Comparison of ENCODE assay signal across 1 fruit fly cellular context in the genomic region with DNA sequence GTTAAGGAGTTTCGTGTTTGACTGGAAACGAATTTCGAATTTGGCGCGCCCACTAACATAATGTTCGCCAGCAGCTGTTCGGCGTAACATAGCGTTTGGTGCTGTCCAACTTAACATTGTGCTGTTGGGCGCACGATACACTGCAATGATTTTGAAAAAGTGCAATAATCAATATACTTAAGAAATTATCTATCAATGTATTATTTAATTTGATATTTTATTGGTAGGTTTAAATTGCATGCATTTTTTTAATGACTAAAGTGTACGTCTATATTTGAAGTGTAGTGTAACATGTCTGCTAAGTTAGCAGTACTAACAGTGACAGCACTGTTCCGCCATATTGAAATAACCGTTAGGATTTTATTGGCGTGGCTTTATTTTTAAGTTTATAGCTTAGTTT.
TF ChIP-seq lines count a peak whose summit lies in the region.

A gene (plus strand): TSS at position 328 of the 400 bp plus-strand sequence.

TF ChIP-seq in whole organism, embryonic, 481 proteins besides CTCF, POLR2A, EP300 and RAD21 (continued from another document and continues in another):
- TF ChIP-seq CG7745 (tag; optimal IDR thresholded peaks at IDR 0.05; lab: Kevin White, UChicago), result no peak
- TF ChIP-seq gem (tag; optimal IDR thresholded peaks at IDR 0.05; lab: Kevin White, UChicago), result peak; percentile 86
- no peak for TF ChIP-seq nerfin-2 (GFP tag; IDR thresholded peaks at IDR 0.05; lab: Robert Waterston, UW; ENCODE audit: partially characterized antibody)
- TF ChIP-seq CG17612 (GFP tag; IDR thresholded peaks at IDR 0.05; lab: Robert Waterston, UW), result peak; percentile 35; the same call in 1 of the 2 replicates
- no peak for TF ChIP-seq Mes4 (GFP tag; optimal IDR thresholded peaks at IDR 0.05; lab: Kevin White, UChicago)
- no peak for TF ChIP-seq NC2β (GFP tag; optimal IDR thresholded peaks at IDR 0.05; lab: Kevin White, UChicago)
- peak; percentile 28 for TF ChIP-seq CG30431 (GFP tag; optimal IDR thresholded peaks at IDR 0.05; lab: Kevin White, UChicago)
- TF ChIP-seq ATbp (GFP tag; optimal IDR thresholded peaks at IDR 0.05; lab: Kevin White, UChicago), result peak; percentile 21
- peak; percentile 9 for TF ChIP-seq D19B (GFP tag; optimal IDR thresholded peaks at IDR 0.05; lab: Kevin White, UChicago)
- peak; percentile 68 for TF ChIP-seq Dek (tag; optimal IDR thresholded peaks at IDR 0.05; lab: Kevin White, UChicago)
- TF ChIP-seq Rx (GFP tag; IDR thresholded peaks at IDR 0.05; lab: Robert Waterston, UW), result peak; percentile 81
- peak; percentile 92 for TF ChIP-seq ttk (GFP tag; IDR thresholded peaks at IDR 0.05; lab: Robert Waterston, UW)
- peak; percentile 47; the same call in 1 of the 2 replicates for TF ChIP-seq rib (GFP tag; IDR thresholded peaks at IDR 0.05; lab: Robert Waterston, UW)
- no peak for TF ChIP-seq MESR4 (GFP tag; optimal IDR thresholded peaks at IDR 0.05; lab: Kevin White, UChicago)
- TF ChIP-seq CG8765 (GFP tag; IDR thresholded peaks at IDR 0.05; lab: Robert Waterston, UW), result peak; percentile 62
- TF ChIP-seq CG15514 (GFP tag; optimal IDR thresholded peaks at IDR 0.05; lab: Kevin White, UChicago), result peak; percentile 38
- peak in 1 of 2 experiments; percentile 68 for TF ChIP-seq crp (GFP tag; optimal IDR thresholded peaks at IDR 0.05; lab: Kevin White, UChicago)
- TF ChIP-seq CG1792 (GFP tag; optimal IDR thresholded peaks at IDR 0.05; lab: Kevin White, UChicago), result no peak
- TF ChIP-seq CG10654 (GFP tag; optimal IDR thresholded peaks at IDR 0.05; lab: Kevin White, UChicago), result peak; percentile 2
- TF ChIP-seq sima (GFP tag; optimal IDR thresholded peaks at IDR 0.05; lab: Kevin White, UChicago), result no peak
- TF ChIP-seq run (tag; optimal IDR thresholded peaks at IDR 0.05; lab: Kevin White, UChicago), result no peak
- TF ChIP-seq ems (GFP tag; optimal IDR thresholded peaks at IDR 0.05; lab: Kevin White, UChicago), result no peak
- no peak for TF ChIP-seq CG16863 (GFP tag; optimal IDR thresholded peaks at IDR 0.05; lab: Kevin White, UChicago)
- no peak for TF ChIP-seq Doc3 (GFP tag; IDR thresholded peaks at IDR 0.05; lab: Robert Waterston, UW; ENCODE audit: partially characterized antibody)
- TF ChIP-seq Blimp-1 (GFP tag; optimal IDR thresholded peaks at IDR 0.05; lab: Kevin White, UChicago), result peak; percentile 52
- no peak for TF ChIP-seq Hr39 (optimal IDR thresholded peaks at IDR 0.05; lab: Kevin White, UChicago)
- TF ChIP-seq dmrt99B (tag; optimal IDR thresholded peaks at IDR 0.05; lab: Kevin White, UChicago), result peak; percentile 88
- peak; percentile 82 for TF ChIP-seq NFAT (GFP tag; IDR thresholded peaks at IDR 0.05; lab: Robert Waterston, UW)
- TF ChIP-seq CG34376 (GFP tag; optimal IDR thresholded peaks at IDR 0.05; lab: Kevin White, UChicago), result no peak
- TF ChIP-seq stwl (tag; optimal IDR thresholded peaks at IDR 0.05; lab: Kevin White, UChicago), result peak; percentile 13
- TF ChIP-seq vfl (GFP tag; optimal IDR thresholded peaks at IDR 0.05; lab: Kevin White, UChicago), result no peak
- TF ChIP-seq slp2 (GFP tag; optimal IDR thresholded peaks at IDR 0.05; lab: Kevin White, UChicago), result no peak
- TF ChIP-seq gfzf (GFP tag; optimal IDR thresholded peaks at IDR 0.05; lab: Kevin White, UChicago), result no peak
- no peak for TF ChIP-seq Trl (optimal IDR thresholded peaks at IDR 0.05; lab: Kevin White, UChicago)
- peak; percentile 56 for TF ChIP-seq Trl (GFP tag; optimal IDR thresholded peaks at IDR 0.05; lab: Kevin White, UChicago)
- TF ChIP-seq CG42726 (GFP tag; IDR thresholded peaks at IDR 0.05; lab: Robert Waterston, UW; ENCODE audit: partially characterized antibody), result no peak
- peak; percentile 43 for TF ChIP-seq CG13775 (GFP tag; optimal IDR thresholded peaks at IDR 0.05; lab: Kevin White, UChicago)
- TF ChIP-seq mam (GFP tag; optimal IDR thresholded peaks at IDR 0.05; lab: Kevin White, UChicago), result peak; percentile 76
- peak; percentile 93 for TF ChIP-seq HLH3B (GFP tag; IDR thresholded peaks at IDR 0.05; lab: Robert Waterston, UW)
- peak; percentile 56; the same call in 1 of the 3 replicates for TF ChIP-seq CG2199 (GFP tag; IDR thresholded peaks at IDR 0.05; lab: Robert Waterston, UW)
- TF ChIP-seq ERR (GFP tag; optimal IDR thresholded peaks at IDR 0.05; lab: Kevin White, UChicago), result no peak
- TF ChIP-seq CG8388 (GFP tag; optimal IDR thresholded peaks at IDR 0.05; lab: Kevin White, UChicago), result peak; percentile 55
- no peak for TF ChIP-seq pros (GFP tag; optimal IDR thresholded peaks at IDR 0.05; lab: Kevin White, UChicago)
- TF ChIP-seq CG10979 (tag; optimal IDR thresholded peaks at IDR 0.05; lab: Kevin White, UChicago), result peak; percentile 59
- peak; percentile 55 for TF ChIP-seq zen (tag; optimal IDR thresholded peaks at IDR 0.05; lab: Kevin White, UChicago)
- peak; percentile 52 for TF ChIP-seq D19A (tag; optimal IDR thresholded peaks at IDR 0.05; lab: Kevin White, UChicago)
- no peak for TF ChIP-seq gcm2 (GFP tag; optimal IDR thresholded peaks at IDR 0.05; lab: Kevin White, UChicago)
- no peak for TF ChIP-seq gcm (GFP tag; optimal IDR thresholded peaks at IDR 0.05; lab: Kevin White, UChicago)
- no peak for TF ChIP-seq NC2α (GFP tag; optimal IDR thresholded peaks at IDR 0.05; lab: Kevin White, UChicago)
- TF ChIP-seq dm (GFP tag; optimal IDR thresholded peaks at IDR 0.05; lab: Kevin White, UChicago), result no peak
- TF ChIP-seq crol (GFP tag; IDR thresholded peaks at IDR 0.05; lab: Robert Waterston, UW), result peak; percentile 62
- TF ChIP-seq grau (tag; optimal IDR thresholded peaks at IDR 0.05; lab: Kevin White, UChicago), result peak; percentile 72
- TF ChIP-seq fu2 (GFP tag; optimal IDR thresholded peaks at IDR 0.05; lab: Kevin White, UChicago), result no peak
- TF ChIP-seq CG4617 (GFP tag; optimal IDR thresholded peaks at IDR 0.05; lab: Kevin White, UChicago; ENCODE audit: borderline replicate concordance), result no peak
- no peak for TF ChIP-seq MTF-1 (GFP tag; optimal IDR thresholded peaks at IDR 0.05; lab: Kevin White, UChicago; ENCODE audit: borderline replicate concordance)
- TF ChIP-seq CG3995 (GFP tag; optimal IDR thresholded peaks at IDR 0.05; lab: Kevin White, UChicago), result no peak
- peak; percentile 59 for TF ChIP-seq CG10267 (tag; optimal IDR thresholded peaks at IDR 0.05; lab: Kevin White, UChicago)
- TF ChIP-seq Optix (GFP tag; IDR thresholded peaks at IDR 0.05; lab: Robert Waterston, UW), result peak; percentile 64; the same call in 2 of the 3 replicates
- peak; percentile 79 for TF ChIP-seq wor (GFP tag; IDR thresholded peaks at IDR 0.05; lab: Robert Waterston, UW)
- no peak for TF ChIP-seq tll (GFP tag; optimal IDR thresholded peaks at IDR 0.05; lab: Kevin White, UChicago)
- peak; percentile 65; the same call in 1 of the 3 replicates for TF ChIP-seq CG6175 (GFP tag; IDR thresholded peaks at IDR 0.05; lab: Robert Waterston, UW)
- TF ChIP-seq Xrp1 (GFP tag; IDR thresholded peaks at IDR 0.05; lab: Robert Waterston, UW), result peak; percentile 96
- TF ChIP-seq CG11247 (GFP tag; IDR thresholded peaks at IDR 0.05; lab: Robert Waterston, UW), result peak; percentile 85
- TF ChIP-seq Meics (GFP tag; optimal IDR thresholded peaks at IDR 0.05; lab: Kevin White, UChicago), result peak; percentile 61
- TF ChIP-seq Sox100B (GFP tag; optimal IDR thresholded peaks at IDR 0.05; lab: Kevin White, UChicago), result peak; percentile 51
- TF ChIP-seq luna (GFP tag; optimal IDR thresholded peaks at IDR 0.05; lab: Kevin White, UChicago), result no peak
- TF ChIP-seq tio (GFP tag; optimal IDR thresholded peaks at IDR 0.05; lab: Kevin White, UChicago), result peak; percentile 57
- no peak for TF ChIP-seq pho (GFP tag; optimal IDR thresholded peaks at IDR 0.05; lab: Kevin White, UChicago)
- TF ChIP-seq CG11504 (tag; optimal IDR thresholded peaks at IDR 0.05; lab: Kevin White, UChicago), result peak; percentile 84
- TF ChIP-seq twi (tag; optimal IDR thresholded peaks at IDR 0.05; lab: Kevin White, UChicago), result peak; percentile 21
- TF ChIP-seq Ravus (GFP tag; IDR thresholded peaks at IDR 0.05; lab: Robert Waterston, UW), result peak; percentile 71
- no peak for TF ChIP-seq abd-A (tag; optimal IDR thresholded peaks at IDR 0.05; lab: Kevin White, UChicago)
- no peak for TF ChIP-seq sna (GFP tag; IDR thresholded peaks at IDR 0.05; lab: Robert Waterston, UW; ENCODE audit: partially characterized antibody)
- TF ChIP-seq HmgD (GFP tag; optimal IDR thresholded peaks at IDR 0.05; lab: Kevin White, UChicago), result no peak
- peak; percentile 51 for TF ChIP-seq trem (tag; optimal IDR thresholded peaks at IDR 0.05; lab: Kevin White, UChicago)
- no peak for TF ChIP-seq scrt (GFP tag; optimal IDR thresholded peaks at IDR 0.05; lab: Kevin White, UChicago)
- no peak for TF ChIP-seq CG7271 (tag; optimal IDR thresholded peaks at IDR 0.05; lab: Kevin White, UChicago)
- TF ChIP-seq CG30020 (tag; optimal IDR thresholded peaks at IDR 0.05; lab: Kevin White, UChicago), result peak; percentile 55
- TF ChIP-seq bab2 (GFP tag; optimal IDR thresholded peaks at IDR 0.05; lab: Kevin White, UChicago), result no peak
- no peak for TF ChIP-seq CG8359 (GFP tag; optimal IDR thresholded peaks at IDR 0.05; lab: Kevin White, UChicago; ENCODE audit: borderline replicate concordance)
- peak; percentile 71 for TF ChIP-seq unpg (GFP tag; optimal IDR thresholded peaks at IDR 0.05; lab: Kevin White, UChicago)
- peak; percentile 64 for TF ChIP-seq CG43689 (GFP tag; IDR thresholded peaks at IDR 0.05; lab: Robert Waterston, UW)
- no peak for TF ChIP-seq bbx (GFP tag; IDR thresholded peaks at IDR 0.05; lab: Robert Waterston, UW; ENCODE audit: partially characterized antibody)
- peak; percentile 78 for TF ChIP-seq seq (GFP tag; IDR thresholded peaks at IDR 0.05; lab: Robert Waterston, UW)
- peak in 1 of 2 experiments; percentile 79 for TF ChIP-seq Pdp1 (GFP tag; optimal IDR thresholded peaks at IDR 0.05; lab: Kevin White, UChicago)
- TF ChIP-seq Hr51 (GFP tag; optimal IDR thresholded peaks at IDR 0.05; lab: Kevin White, UChicago), result peak in 1 of 2 experiments; percentile 61
- TF ChIP-seq ato (GFP tag; IDR thresholded peaks at IDR 0.05; lab: Robert Waterston, UW; ENCODE audit: partially characterized antibody), result no peak
- TF ChIP-seq CG18599 (GFP tag; optimal IDR thresholded peaks at IDR 0.05; lab: Kevin White, UChicago), result peak; percentile 63
- peak; percentile 3 for TF ChIP-seq CG15011 (GFP tag; optimal IDR thresholded peaks at IDR 0.05; lab: Kevin White, UChicago)
- TF ChIP-seq BEAF-32 (GFP tag; optimal IDR thresholded peaks at IDR 0.05; lab: Kevin White, UChicago), result peak; percentile 10
- no peak for TF ChIP-seq CG1647 (GFP tag; optimal IDR thresholded peaks at IDR 0.05; lab: Kevin White, UChicago)
- TF ChIP-seq CHES-1-like (GFP tag; optimal IDR thresholded peaks at IDR 0.05; lab: Kevin White, UChicago), result no peak
- peak; percentile 83 for TF ChIP-seq E2f2 (GFP tag; IDR thresholded peaks at IDR 0.05; lab: Robert Waterston, UW)
- TF ChIP-seq Hmx (GFP tag; optimal IDR thresholded peaks at IDR 0.05; lab: Kevin White, UChicago), result peak; percentile 49
- TF ChIP-seq CG11456 (GFP tag; IDR thresholded peaks at IDR 0.05; lab: Robert Waterston, UW), result peak; percentile 86
- TF ChIP-seq Vsx1 (GFP tag; optimal IDR thresholded peaks at IDR 0.05; lab: Kevin White, UChicago), result no peak
- no peak for TF ChIP-seq HLH54F (GFP tag; optimal IDR thresholded peaks at IDR 0.05; lab: Kevin White, UChicago)
- TF ChIP-seq CG5953 (GFP tag; IDR thresholded peaks at IDR 0.05; lab: Robert Waterston, UW), result peak; percentile 78
- TF ChIP-seq ac (GFP tag; optimal IDR thresholded peaks at IDR 0.05; lab: Kevin White, UChicago), result no peak
- TF ChIP-seq CG4707 (GFP tag; optimal IDR thresholded peaks at IDR 0.05; lab: Kevin White, UChicago), result no peak
- no peak for TF ChIP-seq eve (GFP tag; optimal IDR thresholded peaks at IDR 0.05; lab: Kevin White, UChicago)
- no peak for TF ChIP-seq CrebB (tag; optimal IDR thresholded peaks at IDR 0.05; lab: Kevin White, UChicago)
- TF ChIP-seq HLHmδ (GFP tag; optimal IDR thresholded peaks at IDR 0.05; lab: Kevin White, UChicago), result no peak
- peak; percentile 79 for TF ChIP-seq CG2678 (tag; optimal IDR thresholded peaks at IDR 0.05; lab: Kevin White, UChicago)
- no peak for TF ChIP-seq CG33557 (GFP tag; optimal IDR thresholded peaks at IDR 0.05; lab: Kevin White, UChicago)
- TF ChIP-seq CG4424 (GFP tag; optimal IDR thresholded peaks at IDR 0.05; lab: Kevin White, UChicago), result peak; percentile 31
- no peak for TF ChIP-seq wek (GFP tag; optimal IDR thresholded peaks at IDR 0.05; lab: Kevin White, UChicago)
- TF ChIP-seq Aef1 (GFP tag; IDR thresholded peaks at IDR 0.05; lab: Robert Waterston, UW), result peak; percentile 90
- no peak for TF ChIP-seq Nf-YC (tag; optimal IDR thresholded peaks at IDR 0.05; lab: Kevin White, UChicago)
- peak; percentile 83 for TF ChIP-seq ssp (GFP tag; IDR thresholded peaks at IDR 0.05; lab: Robert Waterston, UW)
- no peak for TF ChIP-seq Hr78 (GFP tag; optimal IDR thresholded peaks at IDR 0.05; lab: Kevin White, UChicago)
- peak; percentile 85 for TF ChIP-seq dimm (GFP tag; IDR thresholded peaks at IDR 0.05; lab: Robert Waterston, UW)
- TF ChIP-seq nom (GFP tag; optimal IDR thresholded peaks at IDR 0.05; lab: Kevin White, UChicago), result no peak
- TF ChIP-seq tna (GFP tag; IDR thresholded peaks at IDR 0.05; lab: Robert Waterston, UW; ENCODE audit: partially characterized antibody), result no peak
- TF ChIP-seq Gsc (GFP tag; IDR thresholded peaks at IDR 0.05; lab: Robert Waterston, UW), result peak; percentile 68
- peak; percentile 77 for TF ChIP-seq CG12391 (tag; optimal IDR thresholded peaks at IDR 0.05; lab: Kevin White, UChicago)
- peak; percentile 70 to 72 for TF ChIP-seq dpn (GFP tag; optimal IDR thresholded peaks at IDR 0.05; lab: Kevin White, UChicago)
- peak; percentile 89 for TF ChIP-seq CG10366 (GFP tag; IDR thresholded peaks at IDR 0.05; lab: Robert Waterston, UW)
- peak; percentile 4 for TF ChIP-seq CG3407 (GFP tag; optimal IDR thresholded peaks at IDR 0.05; lab: Kevin White, UChicago)
- TF ChIP-seq grn (GFP tag; optimal IDR thresholded peaks at IDR 0.05; lab: Kevin White, UChicago), result no peak
- peak; percentile 85 for TF ChIP-seq Dbx (GFP tag; IDR thresholded peaks at IDR 0.05; lab: Robert Waterston, UW)
- TF ChIP-seq B-H2 (GFP tag; optimal IDR thresholded peaks at IDR 0.05; lab: Kevin White, UChicago), result no peak
- TF ChIP-seq CG10274 (GFP tag; optimal IDR thresholded peaks at IDR 0.05; lab: Kevin White, UChicago), result no peak
- peak; percentile 91 for TF ChIP-seq H2.0 (GFP tag; IDR thresholded peaks at IDR 0.05; lab: Robert Waterston, UW)
- peak; percentile 55 for TF ChIP-seq fd3F (GFP tag; optimal IDR thresholded peaks at IDR 0.05; lab: Kevin White, UChicago)
- no peak for TF ChIP-seq Fer2 (tag; optimal IDR thresholded peaks at IDR 0.05; lab: Kevin White, UChicago)
- no peak for TF ChIP-seq CG31365 (tag; optimal IDR thresholded peaks at IDR 0.05; lab: Kevin White, UChicago)
